Worm (Caenorhabditis elegans) whole organism, L1 larva: ENCODE measurements around the gene F16G10.6.

ENCODE experiments used
- alr-1 ChIP-seq: fragments of 200-800 bp; sonication (Bioruptor generic); optimal IDR thresholded peaks from 2 replicates; lab custom pipeline; 2018; ENCODE audit warnings: borderline replicate concordance, mild to moderate bottlenecking, missing genetic modification characterization, missing compliant biosample characterization
- jun-1 ChIP-seq: fragments of 150-350 bp; optimal IDR thresholded peaks from 2 replicates; lab custom pipeline; 2014; ENCODE audit warnings: missing biosample characterization, missing genetic modification reagents, missing genetic modification characterization
- lin-39 ChIP-seq: fragments of 150-350 bp; optimal IDR thresholded peaks from 2 replicates; lab custom pipeline; 2014; ENCODE audit warnings: missing biosample characterization, missing genetic modification reagents, missing genetic modification characterization
- nhr-28 ChIP-seq: fragments of 150-350 bp; optimal IDR thresholded peaks from 2 replicates; lab custom pipeline; 2014; ENCODE audit warnings: missing biosample characterization, missing genetic modification characterization

- TF ChIP-seq alr-1 (tag; lab: Kevin White, UChicago) (no peak), jun-1 (tag; lab: Kevin White, UChicago) (no peak), lin-39 (no peak), nhr-28 (tag; lab: Kevin White, UChicago) (no peak)
Measured at ce11 chrII:2372090-2372489, 5.6 kb downstream of the F16G10.6 start, which contains the start of gene F16G10.3.
